Worm (Caenorhabditis elegans): ENCODE data around the gene ZK616.61.

The ZK616.61 gene

ce11 chrIV:5389951-5390350, 15.5 kb upstream of the ZK616.61 start (continued):
- TF ChIP-seq efl-1 (GFP tag; optimal IDR thresholded peaks at IDR 0.05), result no peak
- TF ChIP-seq snpc-3.4 (tag; optimal IDR thresholded peaks at IDR 0.05), result peak; percentile 28
- no peak for TF ChIP-seq cebp-2 (GFP tag; IDR thresholded peaks at IDR 0.05)
- TF ChIP-seq hrde-1 (tag; optimal IDR thresholded peaks at IDR 0.05; ENCODE audit: borderline replicate concordance), result peak; percentile 67
- TF ChIP-seq unc-130 (GFP tag; optimal IDR thresholded peaks at IDR 0.05), result no peak
- TF ChIP-seq D2030.7 (GFP tag; IDR thresholded peaks at IDR 0.05), result no peak; the same call in 1 of the 2 replicates
- TF ChIP-seq B0336.3 (GFP tag; IDR thresholded peaks at IDR 0.05), result peak; percentile 82
- no peak for TF ChIP-seq B0261.1 (tag; optimal IDR thresholded peaks at IDR 0.05)
- no peak for TF ChIP-seq rcor-1 (GFP tag; IDR thresholded peaks at IDR 0.05)
- no peak for TF ChIP-seq dpff-1 (tag; optimal IDR thresholded peaks at IDR 0.05)
- peak; percentile 45; the same call in 1 of the 2 replicates for TF ChIP-seq mcd-1 (GFP tag; IDR thresholded peaks at IDR 0.05)
- TF ChIP-seq xnd-1 (tag; optimal IDR thresholded peaks at IDR 0.05), result peak; percentile 19
- no peak for TF ChIP-seq ets-4 (GFP tag; optimal IDR thresholded peaks at IDR 0.05)
- no peak for TF ChIP-seq die-1 (tag; optimal IDR thresholded peaks at IDR 0.05)
- no peak for TF ChIP-seq B0035.1 (tag; optimal IDR thresholded peaks at IDR 0.05)
- TF ChIP-seq nhr-120 (GFP tag; IDR thresholded peaks at IDR 0.05), result no peak
- TF ChIP-seq B0019.2 (GFP tag; conservative IDR thresholded peaks at IDR 0.05), result no peak
- no peak for TF ChIP-seq ama-1 (optimal IDR thresholded peaks at IDR 0.05)
- TF ChIP-seq ama-1 (GFP tag; optimal IDR thresholded peaks at IDR 0.05), result peak in 1 of 2 experiments; percentile 92
- TF ChIP-seq snpc-4 (GFP tag; optimal IDR thresholded peaks at IDR 0.05), result peak; percentile 18
- peak in 3 of 4 experiments; percentile 6 to 85 (median 42) for TF ChIP-seq snpc-4 (tag; optimal IDR thresholded peaks at IDR 0.05)
- TF ChIP-seq cebp-1 (GFP tag; IDR thresholded peaks at IDR 0.05), result no peak
- TF ChIP-seq cebp-1 (tag; optimal IDR thresholded peaks at IDR 0.05), result no peak
- TF ChIP-seq hsf-1 (GFP tag; IDR thresholded peaks at IDR 0.05), result peak; percentile 73
- TF ChIP-seq madf-3 (GFP tag; IDR thresholded peaks at IDR 0.05), result no peak; the same call in 1 of the 2 replicates
- TF ChIP-seq gei-17 (GFP tag; optimal IDR thresholded peaks at IDR 0.05), result no peak
- no peak for TF ChIP-seq nhr-179 (tag; optimal IDR thresholded peaks at IDR 0.05)
- TF ChIP-seq ZK185.1 (tag; optimal IDR thresholded peaks at IDR 0.05; ENCODE audit: poor library complexity, severe bottlenecking), result no peak
- TF ChIP-seq C17E4.6 (GFP tag; IDR thresholded peaks at IDR 0.05), result no peak
- TF ChIP-seq ceh-40 (GFP tag; IDR thresholded peaks at IDR 0.05), result no peak
- TF ChIP-seq ekl-4 (GFP tag; IDR thresholded peaks at IDR 0.05), result peak; percentile 70; the same call in 1 of the 2 replicates
- TF ChIP-seq lsl-1 (GFP tag; optimal IDR thresholded peaks at IDR 0.05), result peak; percentile 32
- peak; percentile 73 for TF ChIP-seq Y53G8AR.9 (GFP tag; conservative IDR thresholded peaks at IDR 0.05)

DNA sequence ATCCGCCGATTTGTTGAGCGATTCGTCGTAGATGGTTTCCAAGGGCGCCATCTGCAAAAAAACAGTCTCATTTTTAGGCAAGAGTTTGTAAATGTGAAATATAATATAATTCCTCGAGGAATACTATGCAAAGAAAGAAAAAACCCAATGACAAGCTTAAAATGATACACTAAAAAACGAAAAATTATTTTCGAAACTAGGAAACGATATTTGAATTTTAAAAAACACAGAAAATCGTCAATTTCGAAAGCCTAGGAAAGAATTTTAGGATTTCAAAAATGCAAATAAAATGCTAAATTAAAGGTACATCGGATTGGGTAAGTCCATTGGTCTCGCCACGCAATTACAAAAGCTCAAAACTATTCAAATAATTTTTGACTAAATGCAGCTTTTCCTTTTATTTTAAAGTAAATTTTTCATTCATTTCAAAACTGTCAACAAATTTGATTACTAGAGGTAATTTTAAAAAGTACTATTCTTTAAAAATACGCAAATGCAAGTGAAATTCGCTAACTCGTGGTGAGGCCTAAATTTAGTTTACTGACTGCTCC, 13.9 kb upstream of the ZK616.61 start, which contains the start of the genes htp-1 and ZK616.5:
Gene htp-1, minus strand, starts transcription at position 51 of the 551 bp plus-strand sequence.
Gene ZK616.5, plus strand, starts transcription at position 423 of the 551 bp plus-strand sequence.
- TF ChIP-seq F49E8.2 (tag; optimal IDR thresholded peaks at IDR 0.05; ENCODE audit: insufficient read depth), result peak; percentile 7
- TF ChIP-seq ekl-4 (GFP tag; IDR thresholded peaks at IDR 0.05), result no peak
- no peak for TF ChIP-seq snpc-4 (GFP tag; optimal IDR thresholded peaks at IDR 0.05)
- peak in 3 of 4 experiments; percentile 19 to 67 (median 63) for TF ChIP-seq snpc-4 (tag; optimal IDR thresholded peaks at IDR 0.05)
- peak; percentile 79 for TF ChIP-seq lsl-1 (GFP tag; optimal IDR thresholded peaks at IDR 0.05)
- peak; percentile 67 for TF ChIP-seq F33H1.4 (GFP tag; IDR thresholded peaks at IDR 0.05)
- TF ChIP-seq atf-7 (tag; optimal IDR thresholded peaks at IDR 0.05), result no peak
- TF ChIP-seq fkh-3 (tag; optimal IDR thresholded peaks at IDR 0.05), result no peak
- TF ChIP-seq pbrm-1 (GFP tag; IDR thresholded peaks at IDR 0.05), result no peak
- peak; percentile 41; the same call in 1 of the 2 replicates for TF ChIP-seq madf-6 (GFP tag; IDR thresholded peaks at IDR 0.05)
- no peak for TF ChIP-seq mel-28 (tag; optimal IDR thresholded peaks at IDR 0.05; ENCODE audit: borderline replicate concordance)
